Worm (Caenorhabditis elegans): ENCODE results near the gene Y54G2A.44.

DNA sequence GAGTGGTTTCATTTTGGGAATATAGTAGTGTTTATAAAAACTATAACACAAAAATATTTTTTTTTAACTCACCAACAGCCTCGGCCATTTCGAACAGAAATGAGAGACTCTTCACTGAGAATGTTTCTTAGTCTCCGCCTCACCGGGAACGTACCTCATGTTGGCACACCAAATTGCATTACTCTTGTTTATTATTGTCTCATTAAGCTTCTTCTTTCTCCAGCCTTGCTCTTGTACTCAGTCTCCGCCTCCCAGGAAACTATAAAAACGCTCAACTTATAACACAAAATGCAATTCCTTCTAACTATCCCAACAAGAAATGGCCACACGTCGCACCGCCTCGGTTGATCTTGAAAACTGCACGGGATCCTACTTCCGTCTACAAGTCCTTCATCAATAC, 30.9 kb downstream of the Y54G2A.44 start, which contains the start of the genes Y54G2A.48 and pudl-1:
- TF ChIP-seq bed-3 (GFP tag; optimal IDR thresholded peaks at IDR 0.05) (no peak), ztf-11 (tag; optimal IDR thresholded peaks at IDR 0.05) (no peak), nhr-76 (tag; optimal IDR thresholded peaks at IDR 0.05) (no peak), elt-1 (tag; optimal IDR thresholded peaks at IDR 0.05; ENCODE audit: borderline replicate concordance, insufficient read depth) (no peak), flh-1 (GFP tag; optimal IDR thresholded peaks at IDR 0.05) (no peak), snpc-4 (tag; optimal IDR thresholded peaks at IDR 0.05) (no peak), cnd-1 (tag; optimal IDR thresholded peaks at IDR 0.05) (no peak), lin-13 (tag; optimal IDR thresholded peaks at IDR 0.05) (no peak), sptf-1 (tag; optimal IDR thresholded peaks at IDR 0.05) (no peak), nhr-12 (tag; optimal IDR thresholded peaks at IDR 0.05) (no peak), elt-3 (tag; optimal IDR thresholded peaks at IDR 0.05) (no peak), sem-2 (GFP tag; optimal IDR thresholded peaks at IDR 0.05) (no peak), drap-1 (GFP tag; optimal IDR thresholded peaks at IDR 0.05) (no peak), unc-62 (GFP tag; optimal IDR thresholded peaks at IDR 0.05) (no peak)

Data from whole organism, mixed stage, embryonic.